Worm (Caenorhabditis elegans): ENCODE data around the gene Y51H4A.935.
A peak's percentile ranks its signal among the peaks of the same experiment; 100 is the strongest.

Y51H4A.935 gene

ce11 chrIV:16489958-16490357 is 17.1 kb downstream of the Y51H4A.935 start (continued):
- peak; percentile 48 for TF ChIP-seq rnt-1 (tag; optimal IDR thresholded peaks at IDR 0.05)
- no peak for TF ChIP-seq aha-1 (tag; optimal IDR thresholded peaks at IDR 0.05)
- TF ChIP-seq grh-1 (GFP tag; IDR thresholded peaks at IDR 0.05) = no peak
- TF ChIP-seq mef-2 (tag; optimal IDR thresholded peaks at IDR 0.05) = no peak
- no peak for TF ChIP-seq sptf-1 (tag; optimal IDR thresholded peaks at IDR 0.05)
- no peak for TF ChIP-seq lin-39 (tag; optimal IDR thresholded peaks at IDR 0.05)
- TF ChIP-seq tlp-1 (tag; optimal IDR thresholded peaks at IDR 0.05) = no peak
- TF ChIP-seq aly-2 (tag; optimal IDR thresholded peaks at IDR 0.05) = no peak
- TF ChIP-seq zip-4 (GFP tag; optimal IDR thresholded peaks at IDR 0.05) = no peak
- TF ChIP-seq efl-1 (optimal IDR thresholded peaks at IDR 0.05) = peak; percentile 21 to 44
- peak; percentile 26 to 78 for TF ChIP-seq efl-1 (GFP tag; optimal IDR thresholded peaks at IDR 0.05 in 1 of 2)
- TF ChIP-seq tbx-2 (tag; optimal IDR thresholded peaks at IDR 0.05) = peak; percentile 7
- TF ChIP-seq hlh-17 (GFP tag; optimal IDR thresholded peaks at IDR 0.05; ENCODE audit: borderline replicate concordance) = no peak
- no peak for TF ChIP-seq isw-1 (GFP tag; IDR thresholded peaks at IDR 0.05)
- TF ChIP-seq unc-130 (tag; optimal IDR thresholded peaks at IDR 0.05) = no peak
- TF ChIP-seq dpl-1 (GFP tag; optimal IDR thresholded peaks at IDR 0.05) = peak in 2 of 3 experiments; percentile 16 to 33
- TF ChIP-seq C16A3.4 (tag; optimal IDR thresholded peaks at IDR 0.05) = peak; percentile 15
- no peak for TF ChIP-seq unc-86 (tag; optimal IDR thresholded peaks at IDR 0.05)
- TF ChIP-seq mab-9 (GFP tag; IDR thresholded peaks at IDR 0.05) = no peak
- TF ChIP-seq hlh-4 (tag; optimal IDR thresholded peaks at IDR 0.05) = no peak
- no peak for TF ChIP-seq egl-27 (tag; optimal IDR thresholded peaks at IDR 0.05)
- peak; percentile 85 for TF ChIP-seq nhr-85 (tag)
- TF ChIP-seq pag-3 (tag; optimal IDR thresholded peaks at IDR 0.05; ENCODE audit: borderline replicate concordance, insufficient read depth) = no peak
- TF ChIP-seq jun-1 (tag; optimal IDR thresholded peaks at IDR 0.05) = peak; percentile 86
- no peak for TF ChIP-seq fkh-10 (GFP tag; optimal IDR thresholded peaks at IDR 0.05)
- TF ChIP-seq nhr-20 (tag; optimal IDR thresholded peaks at IDR 0.05) = peak; percentile 52
- no peak for TF ChIP-seq unc-62 (GFP tag; optimal IDR thresholded peaks at IDR 0.05)
- peak; percentile 75 for TF ChIP-seq lin-14 (GFP tag; optimal IDR thresholded peaks at IDR 0.05)
- peak; percentile 97 for TF ChIP-seq fos-1 (tag; optimal IDR thresholded peaks at IDR 0.05)
- TF ChIP-seq lin-15B (tag; optimal IDR thresholded peaks at IDR 0.05) = no peak
- TF ChIP-seq Y116A8C.19 (tag; optimal IDR thresholded peaks at IDR 0.05; ENCODE audit: borderline replicate concordance) = no peak
- peak; percentile 69 for TF ChIP-seq mep-1 (tag; optimal IDR thresholded peaks at IDR 0.05)
- peak; percentile 65 for TF ChIP-seq nhr-71 (tag; optimal IDR thresholded peaks at IDR 0.05)
- TF ChIP-seq ceh-82 (tag; optimal IDR thresholded peaks at IDR 0.05) = peak in 2 of 3 experiments; percentile 34 to 42
- no peak for TF ChIP-seq nhr-11 (tag; optimal IDR thresholded peaks at IDR 0.05)
- TF ChIP-seq pqm-1 (tag; optimal IDR thresholded peaks at IDR 0.05) = no peak

ce11 chrIV:16488921-16489320 is 18.1 kb downstream of the Y51H4A.935 start, which contains the start of gene rho-1:
Gene rho-1 (minus strand): TSS chrIV:16489021.
- no peak for TF ChIP-seq hlh-4 (tag; optimal IDR thresholded peaks at IDR 0.05)

ce11 chrIV:16483273-16484204 is 23.5 kb downstream of the Y51H4A.935 start:
- TF ChIP-seq ceh-88 (GFP tag; IDR thresholded peaks at IDR 0.05) (no peak), mef-2 (tag; optimal IDR thresholded peaks at IDR 0.05) (no peak), ceh-82 (tag; optimal IDR thresholded peaks at IDR 0.05) (no peak), pax-3 (tag; optimal IDR thresholded peaks at IDR 0.05) (no peak), ceh-90 (tag; optimal IDR thresholded peaks at IDR 0.05) (no peak), lsy-2 (tag; optimal IDR thresholded peaks at IDR 0.05) (no peak), nhr-90 (tag; optimal IDR thresholded peaks at IDR 0.05; ENCODE audit: poor library complexity) (no peak), irx-1 (tag; optimal IDR thresholded peaks at IDR 0.05) (no peak), nhr-71 (tag; optimal IDR thresholded peaks at IDR 0.05) (peak; percentile 9), xbp-1 (tag; optimal IDR thresholded peaks at IDR 0.05) (no peak), efl-1 (optimal IDR thresholded peaks at IDR 0.05) (no peak), efl-1 (GFP tag; optimal IDR thresholded peaks at IDR 0.05 in 1 of 2) (peak; percentile 56 to 94), snpc-4 (tag; optimal IDR thresholded peaks at IDR 0.05) (no peak), dpl-1 (GFP tag; optimal IDR thresholded peaks at IDR 0.05) (peak in 2 of 3 experiments; percentile 7 to 32)
